Fruit fly (Drosophila melanogaster) S2 (cell line): ENCODE data around the gene Cpr30B.

Source experiments
- CG8478 ChIP-seq: fragments of >200 bp; optimal IDR thresholded peaks from 2 replicates; lab custom pipeline; 2018
- CTCF ChIP-seq, 2 experiments: fragments of >200 bp; optimal IDR thresholded peaks; 2 replicates each; lab custom pipeline; 2018

dm6 chr2L:9510429-9510828 is 32.2 kb upstream of the Cpr30B start:
- no peak for TF ChIP-seq CG8478 (lab: Kevin White, UChicago)
- TF ChIP-seq CTCF (optimal IDR thresholded peaks at IDR 0.05; lab: Kevin White, UChicago), result no peak
